Worm (Caenorhabditis elegans) whole organism, late embryonic: ENCODE results near the gene C17B7.15.

Experiments
- C08G9.2 ChIP-seq: sonication (generic microtip); optimal IDR thresholded peaks from 2 replicates; lab custom pipeline; 2016; ENCODE audit warnings: mild to moderate bottlenecking, missing genetic modification characterization, moderate library complexity, missing compliant biosample characterization
- K02D7.2 ChIP-seq: sonication (generic microtip); optimal IDR thresholded peaks from 2 replicates; lab custom pipeline; 2017; ENCODE audit warnings: mild to moderate bottlenecking, missing genetic modification characterization, missing compliant biosample characterization
- Y22D7AL.16 ChIP-seq: sonication (generic microtip); optimal IDR thresholded peaks from 2 replicates; lab custom pipeline; 2016; ENCODE audit warnings: missing genetic modification characterization, missing compliant biosample characterization
- ceh-14 ChIP-seq: sonication (generic microtip); optimal IDR thresholded peaks from 2 replicates; lab custom pipeline; 2016; ENCODE audit warnings: missing genotype, missing genetic modification characterization, missing compliant biosample characterization
- ceh-2 ChIP-seq: sonication (generic microtip); optimal IDR thresholded peaks from 2 replicates; lab custom pipeline; 2016; ENCODE audit warnings: missing genotype, missing genetic modification characterization, missing compliant biosample characterization
- ceh-22 ChIP-seq: sonication (generic microtip); optimal IDR thresholded peaks from 2 replicates; lab custom pipeline; 2017; ENCODE audit warnings: missing biosample characterization, missing genetic modification characterization
- ceh-30 ChIP-seq: fragments of 150-350 bp; optimal IDR thresholded peaks from 2 replicates; lab custom pipeline; 2014; ENCODE audit warnings: missing biosample characterization, missing genetic modification characterization
- ceh-48 ChIP-seq: sonication (generic microtip); optimal IDR thresholded peaks from 2 replicates; lab custom pipeline; 2016; ENCODE audit warnings: missing genetic modification characterization, inconsistent platforms, missing compliant biosample characterization
- ceh-6 ChIP-seq: fragments of 200-800 bp; sonication (Bioruptor generic); optimal IDR thresholded peaks from 2 replicates; lab custom pipeline; 2018; ENCODE audit warnings: mild to moderate bottlenecking, missing genetic modification characterization, missing compliant biosample characterization
- che-1 ChIP-seq: sonication (generic microtip); optimal IDR thresholded peaks from 2 replicates; lab custom pipeline; 2016; ENCODE audit warnings: mild to moderate bottlenecking, missing genetic modification characterization, missing compliant biosample characterization
- elt-2 ChIP-seq: sonication (generic microtip); optimal IDR thresholded peaks from 2 replicates; lab custom pipeline; 2016; ENCODE audit warnings: missing genetic modification reagents, missing genetic modification characterization, missing compliant biosample characterization
- ets-4 ChIP-seq: sonication (generic microtip); optimal IDR thresholded peaks from 2 replicates; lab custom pipeline; 2016; ENCODE audit warnings: missing genetic modification characterization, missing compliant biosample characterization
- eyg-1 ChIP-seq: sonication (generic microtip); optimal IDR thresholded peaks from 2 replicates; lab custom pipeline; 2016; ENCODE audit warnings: missing genotype, missing genetic modification characterization, missing compliant biosample characterization
- fkh-10 ChIP-seq: fragments of 150-350 bp; optimal IDR thresholded peaks from 2 replicates; lab custom pipeline; 2014; ENCODE audit warnings: missing biosample characterization, missing genetic modification reagents, missing genetic modification characterization
- fkh-6 ChIP-seq: sonication (generic microtip); optimal IDR thresholded peaks from 2 replicates; lab custom pipeline; 2016; ENCODE audit warnings: missing genetic modification characterization, missing compliant biosample characterization
- gmeb-2 ChIP-seq: sonication (generic microtip); optimal IDR thresholded peaks from 2 replicates; lab custom pipeline; 2016; ENCODE audit warnings: missing genetic modification characterization, inconsistent platforms, missing compliant biosample characterization
- hlh-13 ChIP-seq: fragments of 200-800 bp; sonication (Bioruptor generic); optimal IDR thresholded peaks from 2 replicates; lab custom pipeline; 2018; ENCODE audit warnings: mild to moderate bottlenecking, missing genetic modification characterization, missing compliant biosample characterization
- hlh-15 ChIP-seq: sonication (generic microtip); optimal IDR thresholded peaks from 2 replicates; lab custom pipeline; 2016; ENCODE audit warnings: missing genetic modification characterization, missing compliant biosample characterization
- hlh-6 ChIP-seq: sonication (generic microtip); optimal IDR thresholded peaks from 2 replicates; lab custom pipeline; 2016; ENCODE audit warnings: missing genotype, missing genetic modification characterization, missing compliant biosample characterization
- lim-6 ChIP-seq: sonication (generic microtip); optimal IDR thresholded peaks from 2 replicates; lab custom pipeline; 2016; ENCODE audit warnings: missing genetic modification characterization, missing compliant biosample characterization
- lin-11 ChIP-seq: fragments of 200-800 bp; sonication (Bioruptor generic); optimal IDR thresholded peaks from 2 replicates; lab custom pipeline; 2018; ENCODE audit warnings: mild to moderate bottlenecking, missing genetic modification characterization, missing compliant biosample characterization
- madf-2 ChIP-seq: sonication (generic microtip); optimal IDR thresholded peaks from 2 replicates; lab custom pipeline; 2017; ENCODE audit warnings: missing genetic modification characterization, missing compliant biosample characterization
- mec-3 ChIP-seq: sonication (generic microtip); optimal IDR thresholded peaks from 2 replicates; lab custom pipeline; 2016; ENCODE audit warnings: borderline replicate concordance, missing genetic modification characterization, missing compliant biosample characterization
- nfya-1 ChIP-seq: sonication (generic microtip); optimal IDR thresholded peaks from 2 replicates; lab custom pipeline; 2017; ENCODE audit warnings: missing genetic modification characterization, mild to moderate bottlenecking, missing compliant biosample characterization, antibody characterized with exemption, moderate library complexity
- nhr-232 ChIP-seq: sonication (generic microtip); optimal IDR thresholded peaks from 2 replicates; lab custom pipeline; 2016; ENCODE audit warnings: missing genetic modification characterization, missing compliant biosample characterization
- npax-4 ChIP-seq: sonication (generic microtip); optimal IDR thresholded peaks from 2 replicates; lab custom pipeline; 2016; ENCODE audit warnings: missing genetic modification characterization, missing compliant biosample characterization
- pag-3 ChIP-seq: sonication (generic microtip); optimal IDR thresholded peaks from 2 replicates; lab custom pipeline; 2016; ENCODE audit warnings: missing compliant biosample characterization, missing genetic modification characterization, borderline replicate concordance
- pat-9 ChIP-seq: fragments of 200-800 bp; sonication (Bioruptor generic); optimal IDR thresholded peaks from 2 replicates; lab custom pipeline; 2018; ENCODE audit warnings: mild to moderate bottlenecking, missing genetic modification characterization, moderate library complexity, missing compliant biosample characterization
- pax-1 ChIP-seq: fragments of 150-350 bp; optimal IDR thresholded peaks from 2 replicates; lab custom pipeline; 2014; ENCODE audit warnings: missing biosample characterization, missing genetic modification characterization
- pha-2 ChIP-seq: sonication (generic microtip); optimal IDR thresholded peaks from 2 replicates; lab custom pipeline; 2017; ENCODE audit warnings: mild to moderate bottlenecking, missing genetic modification characterization, missing compliant biosample characterization
- pha-4 ChIP-seq: fragments of 150-350 bp; optimal IDR thresholded peaks from 2 replicates; lab custom pipeline; 2018; ENCODE audit warnings: missing biosample characterization, missing genetic modification reagents, missing genetic modification characterization
- rnt-1 ChIP-seq: sonication (generic microtip); optimal IDR thresholded peaks from 2 replicates; lab custom pipeline; 2016; ENCODE audit warnings: missing genetic modification characterization, missing compliant biosample characterization
- sox-4 ChIP-seq: sonication (generic microtip); optimal IDR thresholded peaks from 2 replicates; lab custom pipeline; 2017; ENCODE audit warnings: mild to moderate bottlenecking, missing genetic modification characterization, inconsistent platforms, missing compliant biosample characterization
- syd-9 ChIP-seq: sonication (generic microtip); optimal IDR thresholded peaks from 2 replicates; lab custom pipeline; 2016; ENCODE audit warnings: mild to moderate bottlenecking, missing genetic modification characterization, moderate library complexity, missing compliant biosample characterization
- tbx-2 ChIP-seq: sonication (generic microtip); optimal IDR thresholded peaks from 2 replicates; lab custom pipeline; 2016; ENCODE audit warnings: missing genetic modification characterization, missing compliant biosample characterization
- tbx-7 ChIP-seq: sonication (generic microtip); optimal IDR thresholded peaks from 2 replicates; lab custom pipeline; 2016; ENCODE audit warnings: missing genotype, missing genetic modification characterization, missing compliant biosample characterization
- ttx-3 ChIP-seq: sonication (generic microtip); optimal IDR thresholded peaks from 2 replicates; lab custom pipeline; 2016; ENCODE audit warnings: missing genetic modification reagents, missing genetic modification characterization, missing compliant biosample characterization
- unc-3 ChIP-seq, 2 experiments: fragments of 200-800 bp in 1 of 2; sonication (Bioruptor generic) in 1 of 2; sonication (generic microtip) in 1 of 2; conservative IDR thresholded peaks in 1 of 2; optimal IDR thresholded peaks in 1 of 2; 2 replicates each; pipeline versions ENCODE4 v1.3.6 to Lab custom; 2016 to 2022; ENCODE audit warnings: missing compliant biosample characterization in 2 of 2, missing genetic modification characterization in 2 of 2, missing genetic modification reagents in 1 of 2
- unc-42 ChIP-seq: sonication (generic microtip); optimal IDR thresholded peaks from 2 replicates; lab custom pipeline; 2016; ENCODE audit warnings: missing genotype, missing genetic modification characterization, missing compliant biosample characterization
- unc-55 ChIP-seq: sonication (generic microtip); optimal IDR thresholded peaks from 2 replicates; lab custom pipeline; 2017; ENCODE audit warnings: missing biosample characterization, missing genetic modification reagents, missing genetic modification characterization
- unc-86 ChIP-seq: sonication (generic microtip); optimal IDR thresholded peaks from 2 replicates; lab custom pipeline; 2016; ENCODE audit warnings: missing genetic modification characterization, missing compliant biosample characterization
- zip-5 ChIP-seq: sonication (generic microtip); optimal IDR thresholded peaks from 2 replicates; lab custom pipeline; 2016; ENCODE audit warnings: missing genetic modification characterization, missing compliant biosample characterization
- ztf-16 ChIP-seq: sonication (generic microtip); optimal IDR thresholded peaks from 2 replicates; lab custom pipeline; 2017; ENCODE audit warnings: missing genetic modification characterization, missing compliant biosample characterization

The C17B7.15 gene

ce11 chrV:3320005-3320404, 30.0 kb upstream of the C17B7.15 start, which contains the start of gene F35F10.14:
Gene F35F10.14 (minus strand): TSS chrV:3320105.
- TF ChIP-seq hlh-13 (GFP tag; lab: Kevin White, UChicago) (no peak), che-1 (no peak), fkh-6 (tag; lab: Kevin White, UChicago) (no peak), C08G9.2 (tag; lab: Kevin White, UChicago) (no peak), sox-4 (tag; lab: Kevin White, UChicago) (no peak), K02D7.2 (tag; lab: Kevin White, UChicago) (no peak), unc-42 (no peak), rnt-1 (tag; lab: Kevin White, UChicago) (no peak), unc-55 (GFP tag; lab: Kevin White, UChicago) (no peak), ceh-6 (GFP tag; lab: Kevin White, UChicago) (no peak), nhr-232 (tag; lab: Kevin White, UChicago) (no peak), tbx-2 (tag; lab: Kevin White, UChicago) (no peak), lim-6 (tag; lab: Kevin White, UChicago) (no peak), ceh-30 (tag; lab: Kevin White, UChicago) (no peak), elt-2 (no peak), syd-9 (tag; lab: Kevin White, UChicago) (no peak), hlh-15 (tag; lab: Kevin White, UChicago) (no peak)

DNA sequence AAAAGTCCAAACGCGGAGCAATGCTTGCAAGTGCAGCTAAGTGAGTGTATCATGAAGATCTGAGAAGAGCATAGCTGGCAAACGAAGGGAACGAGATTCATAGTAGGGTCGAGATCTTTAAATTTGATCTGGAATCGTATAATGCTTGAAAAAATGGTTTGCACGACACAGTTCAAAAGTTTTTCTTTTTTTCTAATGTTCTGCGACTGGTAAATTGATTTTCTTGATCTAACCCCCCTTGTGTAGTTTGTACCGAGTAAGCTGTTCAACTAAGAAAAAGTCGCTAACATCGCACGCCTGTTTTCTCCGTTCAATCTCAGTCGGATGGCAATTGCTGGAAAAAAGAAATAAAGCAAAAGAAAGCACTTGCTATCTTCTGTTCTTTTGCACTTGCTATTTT, 29.5 kb upstream of the C17B7.15 start, which contains the start of gene C17B7.14:
Gene C17B7.14 (minus strand): TSS at position 101 of the 400 bp plus-strand sequence.
- TF ChIP-seq npax-4 (no peak), fkh-10 (GFP tag; lab: Kevin White, UChicago) (no peak), C08G9.2 (tag; lab: Kevin White, UChicago) (no peak), ceh-30 (tag; lab: Kevin White, UChicago) (no peak), pha-4 (tag; lab: Kevin White, UChicago) (no peak), Y22D7AL.16 (no peak), pag-3 (tag; lab: Kevin White, UChicago) (no peak), zip-5 (tag; lab: Kevin White, UChicago) (no peak), pax-1 (tag; lab: Kevin White, UChicago) (no peak), fkh-6 (tag; lab: Kevin White, UChicago) (no peak), pha-2 (tag; lab: Kevin White, UChicago) (no peak), tbx-7 (tag; lab: Kevin White, UChicago) (no peak), ttx-3 (tag; lab: Kevin White, UChicago) (no peak), lim-6 (tag; lab: Kevin White, UChicago) (no peak), rnt-1 (tag; lab: Kevin White, UChicago) (no peak), ceh-2 (tag; lab: Kevin White, UChicago) (no peak), eyg-1 (tag; lab: Kevin White, UChicago) (no peak), pat-9 (no peak), hlh-6 (tag; lab: Kevin White, UChicago) (no peak)

- TF ChIP-seq ceh-14 (no peak), madf-2 (no peak), npax-4 (no peak), unc-86 (tag; lab: Kevin White, UChicago) (no peak), che-1 (no peak)
Measured at ce11 chrV:3324178-3324577, 25.8 kb upstream of the C17B7.15 start, which contains the start of gene C17B7.8. Gene C17B7.8 (minus strand): TSS chrV:3324278.

DNA sequence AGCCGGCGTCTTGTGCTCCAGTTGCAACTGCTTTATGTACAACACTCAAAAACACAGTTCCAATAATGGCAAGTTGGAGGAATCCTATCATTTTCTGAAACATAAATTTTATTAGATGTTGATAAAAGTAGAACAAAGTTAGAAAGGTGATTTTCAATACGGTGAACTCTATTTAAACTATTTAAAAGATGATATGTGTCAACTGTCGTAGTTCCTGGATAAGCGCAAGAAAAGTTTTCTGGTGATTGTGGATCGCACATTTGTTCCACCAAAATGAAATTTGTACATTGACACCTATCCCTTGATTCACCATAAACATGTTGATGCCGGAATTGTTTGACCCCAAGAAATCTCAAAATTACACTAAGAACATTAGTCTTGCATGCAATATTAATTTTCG, 18.0 kb upstream of the C17B7.15 start, which contains the start of gene C17B7.9:
Gene C17B7.9 (minus strand): TSS at position 101 of the 400 bp plus-strand sequence.
- TF ChIP-seq ttx-3 (tag; lab: Kevin White, UChicago) = no peak
- no peak for TF ChIP-seq pha-4 (tag; lab: Kevin White, UChicago)
- TF ChIP-seq ceh-6 (GFP tag; lab: Kevin White, UChicago) = no peak
- no peak for TF ChIP-seq pat-9
- TF ChIP-seq mec-3 (tag; lab: Kevin White, UChicago) = no peak
- TF ChIP-seq pag-3 (tag; lab: Kevin White, UChicago) = no peak
- TF ChIP-seq npax-4 = no peak
- no peak for TF ChIP-seq gmeb-2 (tag; lab: Kevin White, UChicago)
- no peak for TF ChIP-seq tbx-2 (tag; lab: Kevin White, UChicago)
- no peak for TF ChIP-seq ztf-16 (tag; lab: Kevin White, UChicago)
- TF ChIP-seq unc-3 (GFP tag; conservative IDR thresholded peaks at IDR 0.05; lab: Robert Waterston, UW) = no peak
- TF ChIP-seq unc-3 (tag; optimal IDR thresholded peaks at IDR 0.05; lab: Kevin White, UChicago) = no peak
- TF ChIP-seq elt-2 = no peak
- TF ChIP-seq ets-4 (tag; lab: Kevin White, UChicago) = no peak
- no peak for TF ChIP-seq lin-11 (tag; lab: Kevin White, UChicago)
- no peak for TF ChIP-seq eyg-1 (tag; lab: Kevin White, UChicago)
- TF ChIP-seq madf-2 = no peak
- no peak for TF ChIP-seq ceh-22
- no peak for TF ChIP-seq nfya-1
- TF ChIP-seq unc-86 (tag; lab: Kevin White, UChicago) = no peak
- no peak for TF ChIP-seq ceh-48 (tag; lab: Kevin White, UChicago)
